Fruit fly (Drosophila melanogaster) whole organism, embryonic: ENCODE results near the gene shv.

ENCODE experiments used
- ATbp ChIP-seq: fragments of 200-800 bp; sonication (Bioruptor generic); optimal IDR thresholded peaks from 2 replicates; lab custom pipeline; 2017; ENCODE audit warnings: missing biosample characterization, mild to moderate bottlenecking, missing genetic modification characterization, missing genetic modification reagents
- Ada2b ChIP-seq: fragments of 200-800 bp; sonication (Bioruptor generic); IDR thresholded peaks from 2 replicates; pipeline ENCODE4 v1.3.6; 2022; ENCODE audit warnings: missing biosample characterization, missing genetic modification characterization
- Antp ChIP-seq: fragments of 200-800 bp; sonication (Bioruptor generic); optimal IDR thresholded peaks from 3 replicates; lab custom pipeline; 2016; ENCODE audit warnings: missing biosample characterization, missing genetic modification characterization
- Awh ChIP-seq: fragments of 200-800 bp; sonication (Bioruptor generic); IDR thresholded peaks from 2 replicates; pipeline ENCODE4, ENCODE4 v1.3.6; 2022; ENCODE audit warnings: missing biosample characterization, missing genetic modification characterization
- C15 ChIP-seq: fragments of 200-800 bp; sonication (Bioruptor generic); IDR thresholded peaks from 3 replicates; pipeline ENCODE4 v1.3.6; 2022; ENCODE audit warnings: missing biosample characterization, missing genetic modification characterization
- CG10543 ChIP-seq: fragments of 200-800 bp; sonication (Bioruptor generic); optimal IDR thresholded peaks from 3 replicates; lab custom pipeline; 2017; ENCODE audit warnings: missing biosample characterization, mild to moderate bottlenecking, missing genetic modification characterization, moderate library complexity
- CG11456 ChIP-seq: fragments of 200-800 bp; sonication (Bioruptor generic); IDR thresholded peaks from 3 replicates; pipeline ENCODE4 v1.3.6; 2022; ENCODE audit warnings: missing biosample characterization, missing genetic modification characterization
- CG11504 ChIP-seq: fragments of 200-800 bp; sonication (Bioruptor generic); optimal IDR thresholded peaks from 3 replicates; lab custom pipeline; 2019; ENCODE audit warnings: missing biosample characterization, mild to moderate bottlenecking, missing genetic modification characterization, moderate library complexity
- CG12219 ChIP-seq: fragments of 200-800 bp; sonication (Bioruptor generic); optimal IDR thresholded peaks from 3 replicates; lab custom pipeline; 2018; ENCODE audit warnings: missing biosample characterization, mild to moderate bottlenecking, missing genetic modification characterization
- CG1233 ChIP-seq: fragments of 200-800 bp; sonication (Bioruptor generic); optimal IDR thresholded peaks from 4 replicates; lab custom pipeline; 2018; ENCODE audit warnings: missing biosample characterization, mild to moderate bottlenecking, missing genetic modification characterization
- CG14014 ChIP-seq: fragments of 200-800 bp; sonication (Bioruptor generic); IDR thresholded peaks from 2 replicates; pipeline ENCODE4 v1.3.6; 2022; ENCODE audit warnings: missing biosample characterization, missing genetic modification characterization
- CG14710 ChIP-seq: fragments of 200-800 bp; sonication (Bioruptor generic); optimal IDR thresholded peaks from 3 replicates; lab custom pipeline; 2019; ENCODE audit warnings: missing biosample characterization, mild to moderate bottlenecking, missing genetic modification characterization, moderate library complexity
- CG2678 ChIP-seq: fragments of 200-800 bp; sonication (Bioruptor generic); optimal IDR thresholded peaks from 3 replicates; lab custom pipeline; 2019; ENCODE audit warnings: missing biosample characterization, mild to moderate bottlenecking, missing genetic modification characterization, moderate library complexity
- CG30403 ChIP-seq: fragments of 200-800 bp; sonication (Bioruptor generic); optimal IDR thresholded peaks from 3 replicates; lab custom pipeline; 2016; ENCODE audit warnings: missing biosample characterization, missing genetic modification characterization
- CG42726 ChIP-seq: fragments of 200-800 bp; sonication (Bioruptor generic); IDR thresholded peaks from 2 replicates; pipeline ENCODE4 v1.3.6; 2022; ENCODE audit warnings: missing biosample characterization, missing genetic modification characterization; ENCODE audit not compliant: partially characterized antibody
- CG5245 ChIP-seq: fragments of 200-800 bp; sonication (Bioruptor generic); optimal IDR thresholded peaks from 3 replicates; lab custom pipeline; 2016; ENCODE audit warnings: missing biosample characterization, missing genetic modification characterization
- CG6765 ChIP-seq: fragments of 200-800 bp; sonication (Bioruptor generic); optimal IDR thresholded peaks from 3 replicates; lab custom pipeline; 2017; ENCODE audit warnings: missing biosample characterization, mild to moderate bottlenecking, missing genetic modification characterization
- CG6854 ChIP-seq: fragments of 200-800 bp; sonication (Bioruptor generic); optimal IDR thresholded peaks from 3 replicates; lab custom pipeline; 2017; ENCODE audit warnings: missing biosample characterization, mild to moderate bottlenecking, missing genetic modification characterization
- CG8089 ChIP-seq: fragments of 200-800 bp; sonication (Bioruptor generic); optimal IDR thresholded peaks from 3 replicates; lab custom pipeline; 2016; ENCODE audit warnings: missing biosample characterization, missing genetic modification characterization
- CG8765 ChIP-seq: fragments of 200-800 bp; sonication (Bioruptor generic); IDR thresholded peaks from 2 replicates; pipeline ENCODE4 v1.3.6; 2022; ENCODE audit warnings: missing biosample characterization, missing genetic modification characterization
- CG9215 ChIP-seq: fragments of 200-800 bp; sonication (Bioruptor generic); IDR thresholded peaks from 2 replicates; pipeline ENCODE4 v1.3.6; 2022; ENCODE audit warnings: missing biosample characterization, missing genetic modification characterization
- CkIIα-i1 ChIP-seq: fragments of 200-800 bp; sonication (Bioruptor generic); IDR thresholded peaks from 2 replicates; pipeline ENCODE4 v1.3.6; 2022; ENCODE audit warnings: missing biosample characterization, missing genetic modification characterization
- CoRest ChIP-seq: fragments of 200-800 bp; sonication (Bioruptor generic); optimal IDR thresholded peaks from 3 replicates; lab custom pipeline; 2018; ENCODE audit warnings: missing biosample characterization, mild to moderate bottlenecking, missing genetic modification characterization, moderate library complexity
- Dbx ChIP-seq: fragments of 200-800 bp; sonication (Bioruptor generic); IDR thresholded peaks from 3 replicates; pipeline ENCODE4 v1.3.6; 2022; ENCODE audit warnings: missing biosample characterization, missing genetic modification characterization
- Deaf1 ChIP-seq: fragments of 200-800 bp; optimal IDR thresholded peaks from 3 replicates; lab custom pipeline; 2019; ENCODE audit warnings: missing biosample characterization, mild to moderate bottlenecking, missing genetic modification characterization, moderate library complexity
- Dp ChIP-seq: fragments of 200-800 bp; sonication (Bioruptor generic); optimal IDR thresholded peaks from 2 replicates; lab custom pipeline; 2018; ENCODE audit warnings: missing biosample characterization, mild to moderate bottlenecking, missing genetic modification characterization, moderate library complexity
- HHEX ChIP-seq: fragments of 200-800 bp; sonication (Bioruptor generic); optimal IDR thresholded peaks from 3 replicates; lab custom pipeline; 2017; ENCODE audit warnings: missing biosample characterization, mild to moderate bottlenecking, missing genetic modification characterization, missing genetic modification reagents
- Hmr ChIP-seq: fragments of 200-800 bp; sonication (Bioruptor generic); optimal IDR thresholded peaks from 3 replicates; lab custom pipeline; 2017; ENCODE audit warnings: mild to moderate bottlenecking, missing biosample characterization, missing genetic modification reagents, missing genetic modification characterization
- MBD-R2 ChIP-seq: fragments of 200-800 bp; sonication (Bioruptor generic); IDR thresholded peaks from 2 replicates; pipeline ENCODE4 v1.3.6; 2022; ENCODE audit warnings: missing biosample characterization, missing genetic modification characterization
- Rfx ChIP-seq: fragments of 200-800 bp; sonication (Bioruptor generic); IDR thresholded peaks from 2 replicates; pipeline ENCODE4 v1.3.6; 2022; ENCODE audit warnings: missing biosample characterization, missing genetic modification characterization
- btn ChIP-seq: fragments of 200-800 bp; sonication (Bioruptor generic); optimal IDR thresholded peaks from 2 replicates; lab custom pipeline; 2016; ENCODE audit warnings: missing biosample characterization, missing genetic modification characterization
- chn ChIP-seq: fragments of 200-800 bp; sonication (Bioruptor generic); optimal IDR thresholded peaks from 2 replicates; lab custom pipeline; 2016; ENCODE audit warnings: missing biosample characterization, missing genetic modification characterization
- cwo ChIP-seq: fragments of 200-800 bp; sonication (Bioruptor generic); optimal IDR thresholded peaks from 3 replicates; lab custom pipeline; 2017; ENCODE audit warnings: missing biosample characterization, missing genetic modification characterization, mild to moderate bottlenecking, moderate library complexity, missing genetic modification reagents
- danr ChIP-seq: fragments of 200-800 bp; sonication (Bioruptor generic); IDR thresholded peaks from 2 replicates; pipeline ENCODE4 v1.3.6; 2022; ENCODE audit warnings: missing biosample characterization, missing genetic modification characterization
- ewg ChIP-seq: fragments of 200-800 bp; sonication (Bioruptor generic); optimal IDR thresholded peaks from 3 replicates; lab custom pipeline; 2017; ENCODE audit warnings: mild to moderate bottlenecking, missing biosample characterization, missing genetic modification reagents, missing genetic modification characterization
- exex ChIP-seq: fragments of 200-800 bp; sonication (Bioruptor generic); optimal IDR thresholded peaks from 4 replicates; lab custom pipeline; 2018; ENCODE audit warnings: missing biosample characterization, mild to moderate bottlenecking, missing genetic modification characterization, moderate library complexity
- fd3F ChIP-seq: fragments of 200-800 bp; sonication (Bioruptor generic); optimal IDR thresholded peaks from 2 replicates; lab custom pipeline; 2018; ENCODE audit warnings: missing biosample characterization, mild to moderate bottlenecking, missing genetic modification characterization, moderate library complexity
- fru ChIP-seq: fragments of >200 bp; optimal IDR thresholded peaks from 2 replicates; lab custom pipeline; 2017
- hth ChIP-seq: fragments of >200 bp; optimal IDR thresholded peaks from 2 replicates; lab custom pipeline; 2017; ENCODE audit warnings: inconsistent platforms
- ken ChIP-seq: fragments of 200-800 bp; sonication (Bioruptor generic); IDR thresholded peaks from 3 replicates; pipeline ENCODE4 v1.3.6; 2022; ENCODE audit warnings: missing biosample characterization, missing genetic modification characterization
- oc ChIP-seq: fragments of 200-800 bp; sonication (Bioruptor generic); optimal IDR thresholded peaks from 2 replicates; lab custom pipeline; 2018; ENCODE audit warnings: missing biosample characterization, mild to moderate bottlenecking, missing genetic modification characterization, moderate library complexity
- psq ChIP-seq: fragments of 200-800 bp; sonication (Bioruptor generic); optimal IDR thresholded peaks from 2 replicates; lab custom pipeline; 2017; ENCODE audit warnings: missing biosample characterization, missing genetic modification characterization
- sens-2 ChIP-seq: fragments of 200-800 bp; sonication (Bioruptor generic); IDR thresholded peaks from 2 replicates; pipeline ENCODE4 v1.3.6; 2022; ENCODE audit warnings: missing biosample characterization, missing genetic modification characterization
- seq ChIP-seq: fragments of 200-800 bp; sonication (Bioruptor generic); IDR thresholded peaks from 2 replicates; pipeline ENCODE4 v1.3.6; 2022; ENCODE audit warnings: missing biosample characterization, missing genetic modification characterization
- sisA ChIP-seq: fragments of 200-800 bp; sonication (Bioruptor generic); IDR thresholded peaks from 2 replicates; pipeline ENCODE4 v1.3.6; 2022; ENCODE audit warnings: missing biosample characterization, missing genetic modification characterization
- tin ChIP-seq: fragments of 200-800 bp; sonication (Bioruptor generic); optimal IDR thresholded peaks from 3 replicates; lab custom pipeline; 2016; ENCODE audit warnings: missing biosample characterization, missing genetic modification characterization
- twi ChIP-seq: fragments of 200-800 bp; optimal IDR thresholded peaks from 2 replicates; lab custom pipeline; 2019; ENCODE audit warnings: missing biosample characterization, mild to moderate bottlenecking, missing genetic modification characterization, moderate library complexity
- wek ChIP-seq: fragments of 200-800 bp; sonication (Bioruptor generic); optimal IDR thresholded peaks from 3 replicates; lab custom pipeline; 2018; ENCODE audit warnings: missing biosample characterization, mild to moderate bottlenecking, missing genetic modification characterization, moderate library complexity
- wor ChIP-seq: fragments of 200-800 bp; sonication (Bioruptor generic); IDR thresholded peaks from 2 replicates; pipeline ENCODE4 v1.3.6; 2022; ENCODE audit warnings: missing biosample characterization, missing genetic modification characterization
- zfh1 ChIP-seq: fragments of 200-800 bp; sonication (Bioruptor generic); IDR thresholded peaks from 3 replicates; pipeline ENCODE4 v1.3.6; 2022; ENCODE audit warnings: missing biosample characterization, missing genetic modification characterization

shv gene

dm6 chr2L:414593-415399 lies 38.1 kb upstream of the shv start, which contains the start of the genes AP-2alpha and ebi (continued):
- TF ChIP-seq Dp (GFP tag; lab: Kevin White, UChicago) (peak; percentile 40), Antp (GFP tag; lab: Kevin White, UChicago) (peak; percentile 95), oc (tag; lab: Kevin White, UChicago) (no peak), twi (tag; lab: Kevin White, UChicago) (peak; percentile 82), ken (GFP tag; lab: Robert Waterston, UW) (peak; percentile 87), btn (GFP tag; lab: Kevin White, UChicago) (peak; percentile 80), CG10543 (peak; percentile 90), sisA (GFP tag; lab: Robert Waterston, UW) (peak; percentile 93), sens-2 (GFP tag; lab: Robert Waterston, UW) (0 out of 2 replicates have a peak, but pooled peaks have one; percentile 50), exex (tag; lab: Kevin White, UChicago) (peak; percentile 42), wek (GFP tag; lab: Kevin White, UChicago) (no peak), CG11504 (tag; lab: Kevin White, UChicago) (no peak), zfh1 (GFP tag; lab: Robert Waterston, UW) (peak; percentile 83), C15 (GFP tag; lab: Robert Waterston, UW) (peak; percentile 62; the same call in 1 of the 3 replicates), CG5245 (GFP tag; lab: Kevin White, UChicago) (peak; percentile 70), danr (GFP tag; lab: Robert Waterston, UW) (peak; percentile 87), CkIIα-i1 (no peak), Ada2b (GFP tag; lab: Robert Waterston, UW) (peak; percentile 69), chn (peak; percentile 94), fd3F (GFP tag; lab: Kevin White, UChicago) (peak; percentile 74), ewg (GFP tag; lab: Kevin White, UChicago) (peak; percentile 89), Dbx (GFP tag; lab: Robert Waterston, UW) (peak; percentile 91), HHEX (GFP tag; lab: Kevin White, UChicago) (peak; percentile 68), CG12219 (peak; percentile 60), CG42726 (GFP tag; lab: Robert Waterston, UW) (no peak), wor (GFP tag; lab: Robert Waterston, UW) (peak; percentile 81), psq (peak; percentile 85), Deaf1 (tag; lab: Kevin White, UChicago) (no peak), CG8765 (GFP tag; lab: Robert Waterston, UW) (peak; percentile 82), seq (peak; percentile 82), CG6854 (no peak), cwo (GFP tag; lab: Kevin White, UChicago) (peak; percentile 49), CG2678 (tag; lab: Kevin White, UChicago) (peak; percentile 86), fru (lab: Kevin White, UChicago) (no peak), CG14014 (GFP tag; lab: Robert Waterston, UW) (peak; percentile 86), CG14710 (tag; lab: Kevin White, UChicago) (peak; percentile 90), CG9215 (peak; percentile 93), tin (GFP tag; lab: Kevin White, UChicago) (peak; percentile 89), Hmr (GFP tag; lab: Kevin White, UChicago) (peak; percentile 88), Awh (no peak), MBD-R2 (GFP tag; lab: Robert Waterston, UW) (peak; percentile 78), CG8089 (peak; percentile 91), CG11456 (GFP tag; lab: Robert Waterston, UW) (peak; percentile 86), CG1233 (GFP tag; lab: Kevin White, UChicago) (peak; percentile 76), CG6765 (GFP tag; lab: Kevin White, UChicago) (peak; percentile 59), Rfx (peak; percentile 92), hth (lab: Kevin White, UChicago) (no peak), CoRest (tag; lab: Kevin White, UChicago) (peak; percentile 93), CG30403 (GFP tag; lab: Kevin White, UChicago) (peak; percentile 94), ATbp (peak; percentile 63)
